Worm (Caenorhabditis elegans) whole organism, L4/young adult: Measurements from ENCODE around the gene R160.6.

Experiments used
- W03F9.2 ChIP-seq: fragments of 150-350 bp; optimal IDR thresholded peaks from 2 replicates; lab custom pipeline; 2014; ENCODE audit warnings: missing biosample characterization, missing genetic modification characterization
- dao-5 ChIP-seq: sonication (generic microtip); optimal IDR thresholded peaks from 2 replicates; lab custom pipeline; 2016; ENCODE audit warnings: missing genotype, missing genetic modification characterization, moderate library complexity, missing compliant biosample characterization
- him-1 ChIP-seq: sonication (generic microtip); optimal IDR thresholded peaks from 2 replicates; lab custom pipeline; 2016; ENCODE audit warnings: missing genotype, missing genetic modification reagents, missing genetic modification characterization, missing compliant biosample characterization

DNA sequence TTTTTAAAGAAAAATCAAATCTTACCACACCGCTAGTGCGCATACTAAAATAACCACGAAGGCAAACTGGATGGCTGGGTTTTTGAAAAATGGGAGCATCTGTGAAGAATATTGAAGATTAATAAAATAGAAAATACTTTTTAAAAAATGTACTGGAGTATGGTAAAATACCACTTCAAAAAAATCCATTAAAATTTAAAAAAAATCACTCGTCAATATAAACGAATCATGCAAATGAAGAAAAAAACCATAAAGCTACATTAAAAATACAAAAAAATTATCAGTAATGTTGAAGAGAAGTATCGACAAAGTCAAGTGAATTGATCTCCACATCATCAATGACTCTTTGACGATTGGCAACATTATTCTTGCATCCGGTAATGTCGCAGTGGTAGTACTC lies 2.3 kb downstream of the R160.6 start, which contains the start of gene R160.5:
- TF ChIP-seq him-1 (tag; lab: Kevin White, UChicago) (no peak), dao-5 (tag; lab: Kevin White, UChicago) (no peak), W03F9.2 (no peak)
